Fruit fly (Drosophila melanogaster): ENCODE results near the gene CG9799.

CG9799 gene

dm6 chr3R:13353373-13353772 is 35.1 kb downstream of the CG9799 start, which contains the start of gene mthl12:
TSS of gene mthl12 (plus strand) at chr3R:13353673.
- no peak for TF ChIP-seq psq (optimal IDR thresholded peaks at IDR 0.05)
- TF ChIP-seq ttk (optimal IDR thresholded peaks at IDR 0.05): no peak
- TF ChIP-seq insv (optimal IDR thresholded peaks at IDR 0.05): no peak
- no peak for TF ChIP-seq h (optimal IDR thresholded peaks at IDR 0.05)
- TF ChIP-seq Myc (optimal IDR thresholded peaks at IDR 0.05): no peak
- TF ChIP-seq Sin3A (optimal IDR thresholded peaks at IDR 0.05): no peak

DNA sequence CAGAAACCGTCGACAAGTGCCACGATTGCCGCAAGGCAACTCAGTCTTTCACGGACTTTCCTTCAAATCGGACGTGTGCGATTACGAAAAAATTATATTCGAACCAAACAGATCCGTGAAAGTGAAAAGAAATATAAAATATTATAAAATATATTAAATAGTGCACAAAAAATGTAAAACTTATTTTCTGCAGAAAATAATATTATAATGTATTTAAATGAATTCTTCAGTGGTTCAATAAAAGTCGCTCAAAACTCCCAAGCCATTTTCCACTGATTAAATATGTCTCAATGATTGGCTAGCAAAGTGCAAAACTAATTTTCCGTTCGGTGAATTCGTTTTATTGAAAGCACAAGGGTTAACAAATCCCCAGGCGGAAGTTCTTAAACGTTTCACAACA is 50.5 kb downstream of the CG9799 start, which contains the start of gene PK2-R1:
PK2-R1 (plus strand) TSS at position 301 of the 400 bp plus-strand sequence.
- no peak for TF ChIP-seq psq (optimal IDR thresholded peaks at IDR 0.05)
- no peak for TF ChIP-seq Sin3A (optimal IDR thresholded peaks at IDR 0.05)
- no peak for TF ChIP-seq ttk (optimal IDR thresholded peaks at IDR 0.05)
- TF ChIP-seq Myc (optimal IDR thresholded peaks at IDR 0.05): no peak
- TF ChIP-seq h (optimal IDR thresholded peaks at IDR 0.05): no peak
- TF ChIP-seq insv (optimal IDR thresholded peaks at IDR 0.05): no peak
